Fruit fly (Drosophila melanogaster) whole organism, embryonic: ENCODE results near the gene CG5107.

ENCODE experiments used
- Blimp-1 ChIP-seq: fragments of 200-800 bp; sonication (Bioruptor generic); optimal IDR thresholded peaks from 3 replicates; lab custom pipeline; 2018; ENCODE audit warnings: missing biosample characterization, missing genetic modification characterization, mild to moderate bottlenecking, moderate library complexity, missing genetic modification reagents
- CG10267 ChIP-seq: fragments of 200-800 bp; sonication (Bioruptor generic); optimal IDR thresholded peaks from 2 replicates; lab custom pipeline; 2018; ENCODE audit warnings: missing biosample characterization, mild to moderate bottlenecking, missing genetic modification characterization, moderate library complexity
- CG11504 ChIP-seq: fragments of 200-800 bp; sonication (Bioruptor generic); optimal IDR thresholded peaks from 3 replicates; lab custom pipeline; 2019; ENCODE audit warnings: missing biosample characterization, mild to moderate bottlenecking, missing genetic modification characterization, moderate library complexity
- CG13624 ChIP-seq: fragments of 200-800 bp; sonication (Bioruptor generic); optimal IDR thresholded peaks from 2 replicates; lab custom pipeline; 2016; ENCODE audit warnings: missing biosample characterization, missing genetic modification characterization
- CG14710 ChIP-seq: fragments of 200-800 bp; sonication (Bioruptor generic); optimal IDR thresholded peaks from 3 replicates; lab custom pipeline; 2019; ENCODE audit warnings: missing biosample characterization, mild to moderate bottlenecking, missing genetic modification characterization, moderate library complexity
- CG1647 ChIP-seq: fragments of 200-800 bp; sonication (Bioruptor generic); optimal IDR thresholded peaks from 3 replicates; lab custom pipeline; 2016; ENCODE audit warnings: missing biosample characterization, missing genetic modification characterization
- CG17361 ChIP-seq: fragments of 200-800 bp; sonication (Bioruptor generic); IDR thresholded peaks from 3 replicates; pipeline ENCODE4 v1.3.6; 2022; ENCODE audit warnings: missing biosample characterization, missing genetic modification characterization
- CG17829 ChIP-seq: fragments of 200-800 bp; optimal IDR thresholded peaks from 2 replicates; lab custom pipeline; 2019; ENCODE audit warnings: missing biosample characterization, mild to moderate bottlenecking, missing genetic modification characterization, moderate library complexity
- CG18262 ChIP-seq: fragments of 200-800 bp; optimal IDR thresholded peaks from 3 replicates; lab custom pipeline; 2019; ENCODE audit warnings: missing biosample characterization, mild to moderate bottlenecking, missing genetic modification characterization, moderate library complexity
- CG2712 ChIP-seq: fragments of 200-800 bp; optimal IDR thresholded peaks from 3 replicates; lab custom pipeline; 2019; ENCODE audit warnings: missing biosample characterization, mild to moderate bottlenecking, missing genetic modification characterization, moderate library complexity
- CG30403 ChIP-seq: fragments of 200-800 bp; sonication (Bioruptor generic); optimal IDR thresholded peaks from 3 replicates; lab custom pipeline; 2016; ENCODE audit warnings: missing biosample characterization, missing genetic modification characterization
- CG31441 ChIP-seq: fragments of 200-800 bp; sonication (Bioruptor generic); IDR thresholded peaks from 2 replicates; pipeline ENCODE4 v1.3.6; 2022; ENCODE audit warnings: missing biosample characterization, missing genetic modification characterization
- CG3838 ChIP-seq: fragments of 200-800 bp; sonication (Bioruptor generic); optimal IDR thresholded peaks from 3 replicates; lab custom pipeline; 2016; ENCODE audit warnings: missing biosample characterization, missing genetic modification characterization
- CG4424 ChIP-seq: fragments of 200-800 bp; sonication (Bioruptor generic); optimal IDR thresholded peaks from 3 replicates; lab custom pipeline; 2016; ENCODE audit warnings: missing biosample characterization, missing genetic modification characterization
- CG6254 ChIP-seq: fragments of 200-800 bp; sonication (Bioruptor generic); optimal IDR thresholded peaks from 3 replicates; lab custom pipeline; 2017; ENCODE audit warnings: mild to moderate bottlenecking, missing biosample characterization, missing genetic modification reagents, missing genetic modification characterization
- CG7839 ChIP-seq: fragments of 200-800 bp; sonication (Bioruptor generic); optimal IDR thresholded peaks from 3 replicates; lab custom pipeline; 2018; ENCODE audit warnings: missing biosample characterization, mild to moderate bottlenecking, missing genetic modification characterization, moderate library complexity
- CG8290 ChIP-seq, 3 experiments: fragments of 200-800 bp; sonication (Bioruptor generic); optimal IDR thresholded peaks; 2 replicates each; lab custom pipeline; 2016 to 2019; ENCODE audit warnings: missing biosample characterization in 3 of 3, missing genetic modification characterization in 3 of 3, mild to moderate bottlenecking in 2 of 3, moderate library complexity in 1 of 3
- Doc3 ChIP-seq: fragments of 200-800 bp; sonication (Bioruptor generic); IDR thresholded peaks from 3 replicates; pipeline ENCODE4 v1.3.6; 2022; ENCODE audit warnings: missing biosample characterization, missing genetic modification characterization; ENCODE audit not compliant: partially characterized antibody
- Elba2 ChIP-seq: fragments of 200-800 bp; sonication (Bioruptor generic); optimal IDR thresholded peaks from 3 replicates; lab custom pipeline; 2016; ENCODE audit warnings: missing biosample characterization, missing genetic modification characterization
- Fer2 ChIP-seq: fragments of 200-800 bp; sonication (Bioruptor generic); optimal IDR thresholded peaks from 2 replicates; lab custom pipeline; 2018; ENCODE audit warnings: missing biosample characterization, mild to moderate bottlenecking, missing genetic modification characterization, moderate library complexity
- Hr51 ChIP-seq, 2 experiments: fragments of 200-800 bp; sonication (Bioruptor generic); optimal IDR thresholded peaks; 2 replicates in 1 of 2; 3 replicates in 1 of 2; lab custom pipeline; 2016 to 2018; ENCODE audit warnings: missing biosample characterization in 2 of 2, missing genetic modification characterization in 2 of 2, mild to moderate bottlenecking in 1 of 2, moderate library complexity in 1 of 2
- Kr ChIP-seq: fragments of 200-800 bp; sonication (Bioruptor generic); optimal IDR thresholded peaks from 2 replicates; lab custom pipeline; 2017; ENCODE audit warnings: missing biosample characterization, mild to moderate bottlenecking, missing genetic modification characterization
- Mrtf ChIP-seq: fragments of 200-800 bp; sonication (Bioruptor generic); IDR thresholded peaks from 3 replicates; pipeline ENCODE4 v1.3.6; 2022; ENCODE audit warnings: missing biosample characterization, missing genetic modification characterization
- Oli ChIP-seq: fragments of 200-800 bp; sonication (Bioruptor generic); optimal IDR thresholded peaks from 2 replicates; lab custom pipeline; 2018; ENCODE audit warnings: missing biosample characterization, mild to moderate bottlenecking, missing genetic modification characterization, moderate library complexity
- Sox100B ChIP-seq: fragments of 200-800 bp; sonication (Bioruptor generic); optimal IDR thresholded peaks from 3 replicates; lab custom pipeline; 2018; ENCODE audit warnings: missing biosample characterization, mild to moderate bottlenecking, missing genetic modification characterization
- Sry-β ChIP-seq: fragments of 200-800 bp; sonication (Bioruptor generic); optimal IDR thresholded peaks from 2 replicates; lab custom pipeline; 2018; ENCODE audit warnings: missing biosample characterization, mild to moderate bottlenecking, missing genetic modification characterization, moderate library complexity
- Vsx1 ChIP-seq: fragments of 200-800 bp; sonication (Bioruptor generic); optimal IDR thresholded peaks from 2 replicates; lab custom pipeline; 2017; ENCODE audit warnings: missing biosample characterization, mild to moderate bottlenecking, missing genetic modification characterization, missing genetic modification reagents
- cad ChIP-seq: fragments of >200 bp; optimal IDR thresholded peaks from 2 replicates; lab custom pipeline; 2017; ENCODE audit warnings: missing biosample characterization, missing genetic modification characterization
- dmrt11E ChIP-seq: fragments of 200-800 bp; sonication (Bioruptor generic); optimal IDR thresholded peaks from 3 replicates; lab custom pipeline; 2018; ENCODE audit warnings: missing biosample characterization, mild to moderate bottlenecking, missing genetic modification characterization, moderate library complexity
- fru ChIP-seq: fragments of >200 bp; optimal IDR thresholded peaks from 2 replicates; lab custom pipeline; 2017
- ham ChIP-seq: fragments of 200-800 bp; sonication (Bioruptor generic); IDR thresholded peaks from 2 replicates; pipeline ENCODE4 v1.3.6; 2022; ENCODE audit warnings: missing biosample characterization, missing genetic modification characterization
- hbn ChIP-seq: fragments of 200-800 bp; sonication (Bioruptor generic); IDR thresholded peaks from 2 replicates; pipeline ENCODE4 v1.3.6; 2022; ENCODE audit warnings: missing biosample characterization, missing genetic modification characterization; ENCODE audit not compliant: partially characterized antibody
- lab ChIP-seq: fragments of 200-800 bp; sonication (Bioruptor generic); optimal IDR thresholded peaks from 3 replicates; lab custom pipeline; 2017; ENCODE audit warnings: missing biosample characterization, missing genetic modification characterization, mild to moderate bottlenecking, moderate library complexity, missing genetic modification reagents
- onecut ChIP-seq: fragments of 200-800 bp; sonication (Bioruptor generic); IDR thresholded peaks from 2 replicates; pipeline ENCODE4 v1.3.6; 2022; ENCODE audit warnings: missing biosample characterization, missing genetic modification characterization
- phol ChIP-seq: fragments of 200-800 bp; sonication (Bioruptor generic); optimal IDR thresholded peaks from 3 replicates; lab custom pipeline; 2018; ENCODE audit warnings: missing biosample characterization, mild to moderate bottlenecking, missing genetic modification characterization, moderate library complexity
- scrt ChIP-seq: fragments of 200-800 bp; sonication (Bioruptor generic); optimal IDR thresholded peaks from 2 replicates; lab custom pipeline; 2018; ENCODE audit warnings: missing biosample characterization, mild to moderate bottlenecking, missing genetic modification characterization, moderate library complexity
- sd ChIP-seq: fragments of 200-800 bp; sonication (Bioruptor generic); optimal IDR thresholded peaks from 3 replicates; lab custom pipeline; 2018; ENCODE audit warnings: missing biosample characterization, mild to moderate bottlenecking, missing genetic modification characterization, moderate library complexity
- so ChIP-seq: fragments of 200-800 bp; sonication (Bioruptor generic); IDR thresholded peaks from 3 replicates; pipeline ENCODE4 v1.3.6; 2022; ENCODE audit warnings: missing biosample characterization, missing genetic modification characterization
- vvl ChIP-seq: fragments of 200-800 bp; sonication (Bioruptor generic); IDR thresholded peaks from 2 replicates; pipeline ENCODE4 v1.3.6; 2022; ENCODE audit warnings: missing biosample characterization, missing genetic modification characterization
- zen ChIP-seq: fragments of 200-800 bp; sonication (Bioruptor generic); optimal IDR thresholded peaks from 3 replicates; lab custom pipeline; 2018; ENCODE audit warnings: missing biosample characterization, mild to moderate bottlenecking, missing genetic modification characterization, moderate library complexity

The CG5107 gene

DNA sequence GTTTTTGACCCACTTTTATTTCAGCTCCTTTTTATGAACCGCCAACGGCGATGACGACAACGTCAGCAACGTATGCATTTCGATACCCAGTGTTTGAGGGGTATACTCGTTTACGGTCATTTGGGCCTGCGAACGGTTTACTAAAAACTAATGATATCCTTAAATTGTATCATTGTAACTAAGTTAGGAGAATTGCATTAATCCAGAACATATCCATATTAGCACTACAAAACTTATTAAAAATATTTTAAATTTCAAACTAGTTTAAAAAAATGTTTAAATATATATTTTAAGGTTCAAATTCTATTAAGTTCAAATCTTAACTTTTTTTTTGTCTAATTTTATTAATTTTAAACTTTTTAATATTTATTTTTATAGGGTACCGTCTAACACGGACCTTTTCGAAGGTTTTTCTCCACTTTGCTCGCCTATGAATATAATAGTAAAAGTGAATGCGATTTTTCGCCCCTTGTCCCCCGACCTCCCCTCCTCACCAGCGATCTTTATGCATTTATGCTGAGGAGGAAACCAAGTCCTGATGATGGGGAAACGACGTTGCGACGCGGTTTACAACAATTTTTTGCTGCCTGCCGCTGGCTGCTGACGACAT is 45.7 kb upstream of the CG5107 start (continued):
- TF ChIP-seq CG17361 (GFP tag; lab: Robert Waterston, UW) (peak; percentile 47; the same call in 1 of the 3 replicates), CG10267 (tag; lab: Kevin White, UChicago) (peak; percentile 7), CG30403 (GFP tag; lab: Kevin White, UChicago) (peak; percentile 21), CG7839 (tag; lab: Kevin White, UChicago) (peak; percentile 30), fru (lab: Kevin White, UChicago) (no peak), ham (GFP tag; lab: Robert Waterston, UW) (no peak), onecut (GFP tag; lab: Robert Waterston, UW) (no peak), zen (peak; percentile 11), scrt (no peak), CG2712 (tag; lab: Kevin White, UChicago) (peak; percentile 65), dmrt11E (tag; lab: Kevin White, UChicago) (peak; percentile 39), lab (GFP tag; lab: Kevin White, UChicago) (no peak), CG8290 (GFP tag; optimal IDR thresholded peaks at IDR 0.05; lab: Kevin White, UChicago) (no peak), CG8290 (tag; optimal IDR thresholded peaks at IDR 0.05; lab: Kevin White, UChicago) (no peak), CG17829 (tag; lab: Kevin White, UChicago) (peak; percentile 27), Elba2 (GFP tag; lab: Kevin White, UChicago) (no peak), Fer2 (tag; lab: Kevin White, UChicago) (no peak), CG14710 (tag; lab: Kevin White, UChicago) (peak; percentile 11), Blimp-1 (GFP tag; lab: Kevin White, UChicago) (peak; percentile 26), CG3838 (no peak), hbn (GFP tag; lab: Robert Waterston, UW) (no peak), Hr51 (GFP tag; optimal IDR thresholded peaks at IDR 0.05; lab: Kevin White, UChicago) (peak in 1 of 2 experiments; percentile 12), sd (tag; lab: Kevin White, UChicago) (no peak), phol (tag; lab: Kevin White, UChicago) (peak; percentile 33), CG13624 (no peak), CG31441 (GFP tag; lab: Robert Waterston, UW) (peak; percentile 53; the same call in 1 of the 2 replicates), CG11504 (tag; lab: Kevin White, UChicago) (peak; percentile 47), so (GFP tag; lab: Robert Waterston, UW) (no peak), CG6254 (GFP tag; lab: Kevin White, UChicago) (peak; percentile 20), Kr (no peak), Sry-β (GFP tag; lab: Kevin White, UChicago) (no peak), Sox100B (GFP tag; lab: Kevin White, UChicago) (peak; percentile 12), Oli (peak; percentile 10), cad (GFP tag; lab: Kevin White, UChicago) (no peak), Doc3 (GFP tag; lab: Robert Waterston, UW) (no peak), CG4424 (GFP tag; lab: Kevin White, UChicago) (peak; percentile 20), CG1647 (no peak), vvl (GFP tag; lab: Robert Waterston, UW) (no peak), Vsx1 (GFP tag; lab: Kevin White, UChicago) (no peak), CG18262 (tag; lab: Kevin White, UChicago) (peak; percentile 53), Mrtf (GFP tag; lab: Robert Waterston, UW) (no peak)
- TF ChIP-seq, all 482 proteins: peak for 38
